Worm (Caenorhabditis elegans) whole organism, late embryonic: ENCODE results near the gene txt-12.

ENCODE experiments used
- elt-4 ChIP-seq: sonication (generic microtip); optimal IDR thresholded peaks from 2 replicates; lab custom pipeline; 2016; ENCODE audit warnings: missing genetic modification characterization, missing compliant biosample characterization
- unc-42 ChIP-seq: sonication (generic microtip); optimal IDR thresholded peaks from 2 replicates; lab custom pipeline; 2016; ENCODE audit warnings: missing genotype, missing genetic modification characterization, missing compliant biosample characterization

DNA sequence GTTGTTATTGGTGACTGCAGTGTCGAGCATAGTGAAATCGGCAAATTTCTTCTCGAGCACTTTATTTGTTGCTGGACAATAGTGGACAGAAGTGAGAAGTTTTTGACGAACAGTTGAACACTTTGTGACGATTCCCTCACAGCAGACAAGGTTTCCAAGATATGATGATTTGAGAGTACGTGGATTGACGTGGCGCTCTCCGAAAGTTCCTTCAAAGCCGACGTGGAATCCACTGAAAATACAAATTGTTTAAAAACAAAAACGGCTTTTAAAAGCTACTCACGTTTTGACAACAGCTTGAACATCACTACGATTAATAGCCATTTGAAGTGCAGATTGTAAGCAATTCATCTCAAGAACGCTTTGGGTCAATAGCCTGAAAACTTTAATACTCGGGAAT is 33.8 kb upstream of the txt-12 start:
- TF ChIP-seq elt-4 (tag; lab: Kevin White, UChicago) (no peak), unc-42 (no peak)
